Fruit fly (Drosophila melanogaster) whole organism, embryonic: ENCODE results near the gene Snx17.

ENCODE experiments used
- Adf1 ChIP-seq: fragments of 200-800 bp; sonication (Bioruptor generic); IDR thresholded peaks from 2 replicates; pipeline ENCODE4 v1.3.6; 2022; ENCODE audit warnings: missing biosample characterization, missing genetic modification characterization
- CG11398 ChIP-seq: fragments of 200-800 bp; sonication (Bioruptor generic); optimal IDR thresholded peaks from 2 replicates; lab custom pipeline; 2016; ENCODE audit warnings: missing biosample characterization, missing genetic modification characterization
- CG12391 ChIP-seq: fragments of 200-800 bp; sonication (Bioruptor generic); optimal IDR thresholded peaks from 3 replicates; lab custom pipeline; 2018; ENCODE audit warnings: missing biosample characterization, mild to moderate bottlenecking, missing genetic modification characterization, moderate library complexity
- CG12659 ChIP-seq: fragments of 200-800 bp; sonication (Bioruptor generic); optimal IDR thresholded peaks from 3 replicates; lab custom pipeline; 2017; ENCODE audit warnings: mild to moderate bottlenecking, missing biosample characterization, missing genetic modification reagents, missing genetic modification characterization
- CG13775 ChIP-seq: fragments of 200-800 bp; sonication (Bioruptor generic); optimal IDR thresholded peaks from 3 replicates; lab custom pipeline; 2017; ENCODE audit warnings: missing biosample characterization, mild to moderate bottlenecking, missing genetic modification characterization
- CG14441 ChIP-seq: fragments of 200-800 bp; sonication (Bioruptor generic); IDR thresholded peaks from 2 replicates; pipeline ENCODE4 v1.3.6; 2022; ENCODE audit warnings: missing biosample characterization, missing genetic modification characterization
- CG15479 ChIP-seq: fragments of 200-800 bp; sonication (Bioruptor generic); optimal IDR thresholded peaks from 3 replicates; lab custom pipeline; 2019; ENCODE audit warnings: missing biosample characterization, mild to moderate bottlenecking, missing genetic modification characterization, moderate library complexity
- CG15696 ChIP-seq: fragments of 200-800 bp; sonication (Bioruptor generic); optimal IDR thresholded peaks from 2 replicates; lab custom pipeline; 2019; ENCODE audit warnings: missing biosample characterization, mild to moderate bottlenecking, missing genetic modification characterization, moderate library complexity
- CG1603 ChIP-seq: fragments of 200-800 bp; sonication (Bioruptor generic); optimal IDR thresholded peaks from 2 replicates; lab custom pipeline; 2019; ENCODE audit warnings: missing biosample characterization, mild to moderate bottlenecking, missing genetic modification characterization, moderate library complexity
- CG1647 ChIP-seq: fragments of 200-800 bp; sonication (Bioruptor generic); optimal IDR thresholded peaks from 3 replicates; lab custom pipeline; 2016; ENCODE audit warnings: missing biosample characterization, missing genetic modification characterization
- CG17328 ChIP-seq: fragments of 200-800 bp; sonication (Bioruptor generic); IDR thresholded peaks from 2 replicates; pipeline ENCODE4 v1.3.6; 2022; ENCODE audit warnings: missing biosample characterization, missing genetic modification characterization
- CG17612 ChIP-seq: fragments of 200-800 bp; sonication (Bioruptor generic); IDR thresholded peaks from 2 replicates; pipeline ENCODE4 v1.3.6; 2022; ENCODE audit warnings: missing biosample characterization, missing genetic modification characterization
- CG2120 ChIP-seq: fragments of 200-800 bp; sonication (Bioruptor generic); optimal IDR thresholded peaks from 3 replicates; lab custom pipeline; 2016; ENCODE audit warnings: missing biosample characterization, missing genetic modification characterization
- CG4707 ChIP-seq: fragments of 200-800 bp; sonication (Bioruptor generic); optimal IDR thresholded peaks from 2 replicates; lab custom pipeline; 2018; ENCODE audit warnings: missing biosample characterization, mild to moderate bottlenecking, missing genetic modification characterization, moderate library complexity
- CG6765 ChIP-seq: fragments of 200-800 bp; sonication (Bioruptor generic); optimal IDR thresholded peaks from 3 replicates; lab custom pipeline; 2017; ENCODE audit warnings: missing biosample characterization, mild to moderate bottlenecking, missing genetic modification characterization
- D ChIP-seq, 2 experiments: fragments of 200-800 bp in 1 of 2; fragments of >200 bp in 1 of 2; sonication (Bioruptor generic) in 1 of 2; optimal IDR thresholded peaks; 2 replicates in 1 of 2; 3 replicates in 1 of 2; lab custom pipeline; 2017; ENCODE audit warnings: mild to moderate bottlenecking in 1 of 2, missing biosample characterization in 1 of 2, missing genetic modification characterization in 1 of 2, missing genetic modification reagents in 1 of 2
- Dek ChIP-seq: fragments of 200-800 bp; sonication (Bioruptor generic); optimal IDR thresholded peaks from 3 replicates; lab custom pipeline; 2019; ENCODE audit warnings: missing biosample characterization, mild to moderate bottlenecking, missing genetic modification characterization, moderate library complexity
- Dll ChIP-seq: fragments of 200-800 bp; sonication (Bioruptor generic); IDR thresholded peaks from 4 replicates; pipeline ENCODE4 v1.3.6; 2022; ENCODE audit warnings: missing biosample characterization, missing genetic modification characterization; ENCODE audit not compliant: partially characterized antibody
- HLH4C ChIP-seq: fragments of 200-800 bp; sonication (Bioruptor generic); IDR thresholded peaks from 3 replicates; pipeline ENCODE4 v1.3.6; 2022; ENCODE audit warnings: missing biosample characterization, missing genetic modification characterization; ENCODE audit not compliant: partially characterized antibody
- Lhr ChIP-seq: fragments of 200-800 bp; sonication (Bioruptor generic); optimal IDR thresholded peaks from 3 replicates; lab custom pipeline; 2017; ENCODE audit warnings: mild to moderate bottlenecking, missing biosample characterization, missing genetic modification reagents, missing genetic modification characterization
- MESR4 ChIP-seq: fragments of 200-800 bp; sonication (Bioruptor generic); optimal IDR thresholded peaks from 2 replicates; lab custom pipeline; 2018; ENCODE audit warnings: missing biosample characterization, mild to moderate bottlenecking, missing genetic modification characterization, moderate library complexity
- Med ChIP-seq: fragments of 200-800 bp; sonication (Bioruptor generic); peaks from one replicate; lab custom pipeline; 2016; ENCODE audit warnings: missing biosample characterization, missing genetic modification characterization, mild to moderate bottlenecking, inconsistent platforms, moderate library complexity
- NC2α ChIP-seq: fragments of 200-800 bp; sonication (Bioruptor generic); optimal IDR thresholded peaks from 2 replicates; lab custom pipeline; 2016; ENCODE audit warnings: missing biosample characterization, missing genetic modification characterization
- Opbp ChIP-seq: fragments of 200-800 bp; sonication (Bioruptor generic); IDR thresholded peaks from 3 replicates; pipeline ENCODE4 v1.3.6; 2022; ENCODE audit warnings: missing biosample characterization, missing genetic modification characterization; ENCODE audit not compliant: partially characterized antibody
- Pdp1 ChIP-seq, 2 experiments: fragments of 200-800 bp; sonication (Bioruptor generic); optimal IDR thresholded peaks; 3 replicates each; lab custom pipeline; 2016; ENCODE audit warnings: missing biosample characterization in 2 of 2, missing genetic modification characterization in 2 of 2, mild to moderate bottlenecking in 1 of 2, moderate library complexity in 1 of 2
- Sox100B ChIP-seq: fragments of 200-800 bp; sonication (Bioruptor generic); optimal IDR thresholded peaks from 3 replicates; lab custom pipeline; 2018; ENCODE audit warnings: missing biosample characterization, mild to moderate bottlenecking, missing genetic modification characterization
- Ssrp ChIP-seq: fragments of 200-800 bp; sonication (Bioruptor generic); optimal IDR thresholded peaks from 2 replicates; lab custom pipeline; 2018; ENCODE audit warnings: missing biosample characterization, mild to moderate bottlenecking, missing genetic modification characterization, moderate library complexity
- crc ChIP-seq: fragments of 200-800 bp; sonication (Bioruptor generic); optimal IDR thresholded peaks from 2 replicates; lab custom pipeline; 2016; ENCODE audit warnings: missing biosample characterization, missing genetic modification characterization
- crp ChIP-seq, 2 experiments: fragments of 200-800 bp; sonication (Bioruptor generic); optimal IDR thresholded peaks; 2 replicates in 1 of 2; 3 replicates in 1 of 2; lab custom pipeline; 2017; ENCODE audit warnings: missing biosample characterization in 2 of 2, missing genetic modification characterization in 2 of 2, mild to moderate bottlenecking in 1 of 2, moderate library complexity in 1 of 2
- dmrt99B ChIP-seq: fragments of 200-800 bp; sonication (Bioruptor generic); optimal IDR thresholded peaks from 2 replicates; lab custom pipeline; 2018; ENCODE audit warnings: missing biosample characterization, mild to moderate bottlenecking, missing genetic modification characterization, moderate library complexity
- fd64A ChIP-seq: fragments of 200-800 bp; sonication (Bioruptor generic); optimal IDR thresholded peaks from 3 replicates; lab custom pipeline; 2018; ENCODE audit warnings: missing biosample characterization, mild to moderate bottlenecking, missing genetic modification characterization
- gcm ChIP-seq: fragments of 200-800 bp; sonication (Bioruptor generic); optimal IDR thresholded peaks from 2 replicates; lab custom pipeline; 2019; ENCODE audit warnings: missing biosample characterization, mild to moderate bottlenecking, missing genetic modification characterization, moderate library complexity
- mirr ChIP-seq: fragments of 200-800 bp; sonication (Bioruptor generic); optimal IDR thresholded peaks from 3 replicates; lab custom pipeline; 2018; ENCODE audit warnings: missing biosample characterization, mild to moderate bottlenecking, missing genetic modification characterization
- oc ChIP-seq: fragments of 200-800 bp; sonication (Bioruptor generic); optimal IDR thresholded peaks from 2 replicates; lab custom pipeline; 2018; ENCODE audit warnings: missing biosample characterization, mild to moderate bottlenecking, missing genetic modification characterization, moderate library complexity
- onecut ChIP-seq: fragments of 200-800 bp; sonication (Bioruptor generic); IDR thresholded peaks from 2 replicates; pipeline ENCODE4 v1.3.6; 2022; ENCODE audit warnings: missing biosample characterization, missing genetic modification characterization
- otp ChIP-seq: fragments of 200-800 bp; sonication (Bioruptor generic); IDR thresholded peaks from 3 replicates; pipeline ENCODE4, ENCODE4 v1.3.6; 2022; ENCODE audit warnings: missing biosample characterization, missing genetic modification characterization
- pfk ChIP-seq: fragments of 200-800 bp; sonication (Bioruptor generic); optimal IDR thresholded peaks from 2 replicates; lab custom pipeline; 2018; ENCODE audit warnings: missing biosample characterization, mild to moderate bottlenecking, missing genetic modification characterization, moderate library complexity
- ro ChIP-seq: fragments of 200-800 bp; sonication (Bioruptor generic); IDR thresholded peaks from 2 replicates; pipeline ENCODE4 v1.3.6; 2022; ENCODE audit warnings: missing biosample characterization, missing genetic modification characterization
- row ChIP-seq: fragments of 200-800 bp; sonication (Bioruptor generic); IDR thresholded peaks from 3 replicates; pipeline ENCODE4 v1.3.6; 2022; ENCODE audit warnings: missing biosample characterization, missing genetic modification characterization
- sens ChIP-seq: fragments of 200-800 bp; sonication (Bioruptor generic); peaks from one replicate; lab custom pipeline; 2016; ENCODE audit warnings: missing biosample characterization, missing genetic modification characterization
- slbo ChIP-seq: fragments of 200-800 bp; sonication (Bioruptor generic); IDR thresholded peaks from 2 replicates; pipeline ENCODE4 v1.3.6; 2022; ENCODE audit warnings: missing biosample characterization, missing genetic modification characterization
- slou ChIP-seq: fragments of 200-800 bp; sonication (Bioruptor generic); optimal IDR thresholded peaks from 3 replicates; lab custom pipeline; 2016; ENCODE audit warnings: missing biosample characterization, missing genetic modification characterization
- sqz ChIP-seq: fragments of 200-800 bp; sonication (Bioruptor generic); optimal IDR thresholded peaks from 3 replicates; lab custom pipeline; 2018; ENCODE audit warnings: missing biosample characterization, mild to moderate bottlenecking, missing genetic modification characterization
- ssp ChIP-seq: fragments of 200-800 bp; sonication (Bioruptor generic); IDR thresholded peaks from 2 replicates; pipeline ENCODE4 v1.3.6; 2022; ENCODE audit warnings: missing biosample characterization, missing genetic modification characterization

The Snx17 gene

DNA sequence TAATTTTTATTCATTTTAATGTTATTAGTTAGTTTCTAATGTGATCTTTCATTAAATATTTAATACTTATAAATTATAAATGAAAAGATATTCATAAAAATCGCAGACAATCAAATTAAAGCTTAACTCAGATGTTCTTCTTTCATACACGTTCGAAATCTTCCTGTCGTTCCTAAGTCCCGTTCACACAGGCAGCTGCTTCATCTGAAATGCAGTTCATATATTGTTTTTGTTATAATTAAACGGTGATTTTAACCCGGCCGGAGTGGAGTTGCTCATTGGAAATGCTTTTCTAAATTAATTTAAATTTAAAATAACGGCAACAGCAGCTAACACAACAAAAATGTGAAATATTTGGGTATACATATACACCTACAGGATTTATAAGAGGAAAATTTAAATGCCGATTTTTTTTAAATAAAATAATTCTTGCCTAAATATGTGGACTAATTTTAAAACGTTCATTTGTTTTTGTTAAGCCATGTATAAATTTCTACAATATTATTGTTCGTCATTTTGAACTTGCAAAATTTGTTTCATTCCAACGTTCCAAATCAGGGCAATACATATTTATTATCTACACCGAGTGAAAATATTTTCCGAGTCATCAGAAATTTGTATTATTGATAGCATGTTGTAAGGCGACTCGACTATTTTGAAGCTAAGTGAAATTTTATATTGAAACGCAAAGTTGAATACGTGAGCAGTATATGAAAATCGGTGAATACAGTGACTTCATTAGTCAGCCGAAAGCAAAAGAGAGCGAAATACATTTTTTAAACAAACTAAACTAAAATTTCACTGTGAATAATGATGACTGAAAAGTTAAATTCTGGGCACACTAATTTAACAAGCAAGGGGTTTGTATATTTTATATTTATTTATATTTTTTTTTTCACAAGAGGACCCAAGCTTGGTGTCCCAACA, 32.2 kb upstream of the Snx17 start, which contains the start of gene me31B (continued):
- TF ChIP-seq slbo (GFP tag; lab: Robert Waterston, UW): no peak
- TF ChIP-seq CG1647 (GFP tag; lab: Kevin White, UChicago): no peak
- peak; percentile 90 for TF ChIP-seq pfk (GFP tag; lab: Kevin White, UChicago)
- TF ChIP-seq Dll (GFP tag; lab: Robert Waterston, UW): no peak
- no peak for TF ChIP-seq CG4707 (GFP tag; lab: Kevin White, UChicago)
- peak in 1 of 2 experiments; percentile 35 for TF ChIP-seq crp (GFP tag; optimal IDR thresholded peaks at IDR 0.05; lab: Kevin White, UChicago)
- no peak for TF ChIP-seq ro (GFP tag; lab: Robert Waterston, UW)
- no peak for TF ChIP-seq D (optimal IDR thresholded peaks at IDR 0.05; lab: Kevin White, UChicago)
- TF ChIP-seq D (GFP tag; optimal IDR thresholded peaks at IDR 0.05; lab: Kevin White, UChicago): no peak
- TF ChIP-seq ssp (GFP tag; lab: Robert Waterston, UW): peak; percentile 88
- TF ChIP-seq onecut (GFP tag; lab: Robert Waterston, UW): no peak
- TF ChIP-seq Opbp (GFP tag; lab: Robert Waterston, UW): no peak

DNA sequence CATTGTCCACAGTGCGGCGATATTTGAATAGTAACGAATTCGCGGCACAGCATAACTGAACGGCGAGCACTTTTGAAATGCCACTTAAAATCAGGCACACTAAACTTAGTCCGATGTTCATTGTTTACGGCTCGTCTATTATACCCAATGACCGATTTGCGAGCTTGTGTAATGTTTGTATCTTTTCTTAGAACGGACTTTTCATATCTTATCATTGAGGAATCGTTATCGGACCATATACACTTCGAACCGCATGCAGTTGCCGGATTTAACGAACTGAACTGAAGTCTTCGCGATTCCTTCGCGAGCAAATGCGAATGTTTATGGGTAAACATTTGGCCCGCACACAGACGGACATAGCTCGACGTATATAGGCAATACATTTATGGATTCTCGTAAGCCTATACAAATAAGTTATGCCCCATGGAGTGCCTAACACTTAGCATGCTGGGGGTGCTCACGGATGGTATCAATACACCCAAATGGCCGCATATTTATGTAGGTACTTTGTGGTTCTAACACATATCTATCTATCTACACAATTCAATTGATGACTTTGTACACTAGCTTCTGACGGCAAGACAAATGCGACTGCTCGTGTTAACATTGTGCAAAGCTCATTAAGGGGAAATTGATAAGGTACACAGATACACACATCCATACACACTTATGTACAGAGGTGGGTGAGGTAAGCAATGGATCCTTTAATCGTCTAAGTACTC, 31.1 kb upstream of the Snx17 start, which contains the start of gene mthl15:
Gene mthl15, minus strand, starts transcription at position 593 of the 722 bp plus-strand sequence.
- TF ChIP-seq MESR4 (GFP tag; lab: Kevin White, UChicago): no peak
- TF ChIP-seq NC2α (GFP tag; lab: Kevin White, UChicago): peak; percentile 22
- TF ChIP-seq sqz (GFP tag; lab: Kevin White, UChicago): no peak
- no peak for TF ChIP-seq Ssrp (tag; lab: Kevin White, UChicago)
- TF ChIP-seq CG17328 (GFP tag; lab: Robert Waterston, UW): 0 out of 2 replicates have a peak, but pooled peaks have one; percentile 29
- TF ChIP-seq gcm: peak; percentile 21
- TF ChIP-seq CG13775: no peak
- no peak for TF ChIP-seq CG2120 (GFP tag; lab: Kevin White, UChicago)
- peak; percentile 64 for TF ChIP-seq sens (GFP tag; lab: Kevin White, UChicago)
- peak in 1 of 2 experiments; percentile 75 for TF ChIP-seq Pdp1 (GFP tag; optimal IDR thresholded peaks at IDR 0.05; lab: Kevin White, UChicago)
- 0 out of 3 replicates have a peak, but pooled peaks have one; percentile 39 for TF ChIP-seq HLH4C (GFP tag; lab: Robert Waterston, UW)
- TF ChIP-seq CG17612 (GFP tag; lab: Robert Waterston, UW): no peak
- TF ChIP-seq CG14441 (GFP tag; lab: Robert Waterston, UW): no peak
- no peak for TF ChIP-seq CG11398
- peak; percentile 51 for TF ChIP-seq fd64A
- peak; percentile 63 for TF ChIP-seq CG1603 (tag; lab: Kevin White, UChicago)
- TF ChIP-seq Med (GFP tag; lab: Kevin White, UChicago): peak; percentile 73
- peak; percentile 38 for TF ChIP-seq CG12659
- TF ChIP-seq CG6765 (GFP tag; lab: Kevin White, UChicago): peak; percentile 34
- no peak for TF ChIP-seq oc
- peak; percentile 34 for TF ChIP-seq CG15696 (tag; lab: Kevin White, UChicago)
- TF ChIP-seq CG15479 (GFP tag; lab: Kevin White, UChicago): peak; percentile 69
- no peak for TF ChIP-seq CG12391 (tag; lab: Kevin White, UChicago)
- TF ChIP-seq otp: no peak
- TF ChIP-seq Sox100B: peak; percentile 10
- peak; percentile 6 for TF ChIP-seq crc
- no peak for TF ChIP-seq Lhr (GFP tag; lab: Kevin White, UChicago)
- TF ChIP-seq dmrt99B (tag; lab: Kevin White, UChicago): no peak
- TF ChIP-seq Adf1 (GFP tag; lab: Robert Waterston, UW): no peak
- TF ChIP-seq Dek (tag; lab: Kevin White, UChicago): no peak
- TF ChIP-seq mirr: peak; percentile 95
- 0 out of 3 replicates have a peak, but pooled peaks have one; percentile 11 for TF ChIP-seq row (GFP tag; lab: Robert Waterston, UW)
- TF ChIP-seq slou: no peak
